Fruit fly (Drosophila melanogaster) whole organism, embryonic: ENCODE results near the gene CG31897.

ENCODE experiments used
- Antp ChIP-seq: fragments of 200-800 bp; sonication (Bioruptor generic); optimal IDR thresholded peaks from 3 replicates; lab custom pipeline; 2016; ENCODE audit warnings: missing biosample characterization, missing genetic modification characterization
- Bdp1 ChIP-seq: fragments of 200-800 bp; sonication (Bioruptor generic); optimal IDR thresholded peaks from 3 replicates; lab custom pipeline; 2016; ENCODE audit warnings: missing biosample characterization, missing genetic modification characterization
- Bteb2 ChIP-seq: fragments of 200-800 bp; sonication (Bioruptor generic); optimal IDR thresholded peaks from 2 replicates; lab custom pipeline; 2016; ENCODE audit warnings: missing biosample characterization, missing genetic modification characterization
- C15 ChIP-seq: fragments of 200-800 bp; sonication (Bioruptor generic); IDR thresholded peaks from 3 replicates; pipeline ENCODE4 v1.3.6; 2022; ENCODE audit warnings: missing biosample characterization, missing genetic modification characterization
- CG11398 ChIP-seq: fragments of 200-800 bp; sonication (Bioruptor generic); optimal IDR thresholded peaks from 2 replicates; lab custom pipeline; 2016; ENCODE audit warnings: missing biosample characterization, missing genetic modification characterization
- CG12236 ChIP-seq: fragments of 200-800 bp; sonication (Bioruptor generic); optimal IDR thresholded peaks from 2 replicates; lab custom pipeline; 2016; ENCODE audit warnings: missing biosample characterization, missing genetic modification characterization
- CG14441 ChIP-seq: fragments of 200-800 bp; sonication (Bioruptor generic); IDR thresholded peaks from 2 replicates; pipeline ENCODE4 v1.3.6; 2022; ENCODE audit warnings: missing biosample characterization, missing genetic modification characterization
- CG1529 ChIP-seq: fragments of 200-800 bp; sonication (Bioruptor generic); optimal IDR thresholded peaks from 3 replicates; lab custom pipeline; 2018; ENCODE audit warnings: missing biosample characterization, missing genetic modification characterization
- CG1602 ChIP-seq: fragments of 200-800 bp; sonication (Bioruptor generic); optimal IDR thresholded peaks from 3 replicates; lab custom pipeline; 2016; ENCODE audit warnings: missing biosample characterization, missing genetic modification characterization
- CG18599 ChIP-seq: fragments of 200-800 bp; sonication (Bioruptor generic); optimal IDR thresholded peaks from 3 replicates; lab custom pipeline; 2017; ENCODE audit warnings: missing biosample characterization, missing genetic modification characterization, mild to moderate bottlenecking, moderate library complexity, missing genetic modification reagents
- CG30020 ChIP-seq: fragments of 200-800 bp; optimal IDR thresholded peaks from 2 replicates; lab custom pipeline; 2019; ENCODE audit warnings: missing biosample characterization, mild to moderate bottlenecking, missing genetic modification characterization, moderate library complexity
- CG3065 ChIP-seq: fragments of 200-800 bp; sonication (Bioruptor generic); optimal IDR thresholded peaks from 2 replicates; lab custom pipeline; 2016; ENCODE audit warnings: missing biosample characterization, missing genetic modification characterization
- CG31388 ChIP-seq: fragments of 200-800 bp; sonication (Bioruptor generic); optimal IDR thresholded peaks from 2 replicates; lab custom pipeline; 2016; ENCODE audit warnings: missing biosample characterization, missing genetic modification characterization
- CG32772 ChIP-seq: fragments of 200-800 bp; sonication (Bioruptor generic); IDR thresholded peaks from 2 replicates; pipeline ENCODE4 v1.3.6; 2022; ENCODE audit warnings: missing biosample characterization, missing genetic modification characterization
- CG4360 ChIP-seq: fragments of 200-800 bp; sonication (Bioruptor generic); IDR thresholded peaks from 2 replicates; pipeline ENCODE4 v1.3.6; 2022; ENCODE audit warnings: missing biosample characterization, missing genetic modification characterization
- CG4404 ChIP-seq: fragments of 200-800 bp; sonication (Bioruptor generic); IDR thresholded peaks from 2 replicates; pipeline ENCODE4 v1.3.6; 2022; ENCODE audit warnings: missing biosample characterization, missing genetic modification characterization
- Dll ChIP-seq: fragments of 200-800 bp; sonication (Bioruptor generic); IDR thresholded peaks from 4 replicates; pipeline ENCODE4 v1.3.6; 2022; ENCODE audit warnings: missing biosample characterization, missing genetic modification characterization; ENCODE audit not compliant: partially characterized antibody
- Eip74EF ChIP-seq, 2 experiments: fragments of 200-800 bp in 1 of 2; fragments of >200 bp in 1 of 2; sonication (Bioruptor generic) in 1 of 2; optimal IDR thresholded peaks; 2 replicates each; lab custom pipeline; 2017 to 2019; ENCODE audit warnings: missing biosample characterization in 2 of 2, missing genetic modification characterization in 2 of 2, mild to moderate bottlenecking in 1 of 2, moderate library complexity in 1 of 2
- Ets65A ChIP-seq: fragments of 200-800 bp; sonication (Bioruptor generic); peaks from one replicate; lab custom pipeline; 2016; ENCODE audit warnings: missing biosample characterization, missing genetic modification characterization
- H2.0 ChIP-seq: fragments of 200-800 bp; sonication (Bioruptor generic); IDR thresholded peaks from 2 replicates; pipeline ENCODE4 v1.3.6; 2022; ENCODE audit warnings: missing biosample characterization, missing genetic modification characterization
- HmgZ ChIP-seq: fragments of 200-800 bp; sonication (Bioruptor generic); optimal IDR thresholded peaks from 2 replicates; lab custom pipeline; 2018; ENCODE audit warnings: missing biosample characterization, mild to moderate bottlenecking, missing genetic modification characterization
- Hmx ChIP-seq: fragments of 200-800 bp; sonication (Bioruptor generic); optimal IDR thresholded peaks from 2 replicates; lab custom pipeline; 2016; ENCODE audit warnings: missing biosample characterization, missing genetic modification characterization
- Mad ChIP-seq: fragments of 200-800 bp; sonication (Bioruptor generic); optimal IDR thresholded peaks from 2 replicates; lab custom pipeline; 2016; ENCODE audit warnings: missing biosample characterization, missing genetic modification characterization
- Side ChIP-seq: fragments of 200-800 bp; sonication (Bioruptor generic); optimal IDR thresholded peaks from 2 replicates; lab custom pipeline; 2016; ENCODE audit warnings: missing biosample characterization, missing genetic modification characterization
- Sry-β ChIP-seq: fragments of 200-800 bp; sonication (Bioruptor generic); optimal IDR thresholded peaks from 2 replicates; lab custom pipeline; 2018; ENCODE audit warnings: missing biosample characterization, mild to moderate bottlenecking, missing genetic modification characterization, moderate library complexity
- Sry-δ ChIP-seq: fragments of 200-800 bp; sonication (Bioruptor generic); optimal IDR thresholded peaks from 2 replicates; lab custom pipeline; 2016; ENCODE audit warnings: missing biosample characterization, missing genetic modification characterization
- Ssrp ChIP-seq: fragments of 200-800 bp; sonication (Bioruptor generic); optimal IDR thresholded peaks from 2 replicates; lab custom pipeline; 2018; ENCODE audit warnings: missing biosample characterization, mild to moderate bottlenecking, missing genetic modification characterization, moderate library complexity
- Stat92E ChIP-seq, 3 experiments: fragments of >200 bp in 2 of 3; fragments of 200-800 bp in 1 of 3; sonication (Bioruptor generic) in 1 of 3; optimal IDR thresholded peaks; 2 replicates each; lab custom pipeline; 2017 to 2019; ENCODE audit warnings: missing biosample characterization in 3 of 3, missing genetic modification characterization in 3 of 3, mild to moderate bottlenecking in 1 of 3, moderate library complexity in 1 of 3
- Vsx1 ChIP-seq: fragments of 200-800 bp; sonication (Bioruptor generic); optimal IDR thresholded peaks from 2 replicates; lab custom pipeline; 2017; ENCODE audit warnings: missing biosample characterization, mild to moderate bottlenecking, missing genetic modification characterization, missing genetic modification reagents
- ac ChIP-seq: fragments of 200-800 bp; sonication (Bioruptor generic); optimal IDR thresholded peaks from 3 replicates; lab custom pipeline; 2017; ENCODE audit warnings: missing biosample characterization, mild to moderate bottlenecking, missing genetic modification characterization
- ap ChIP-seq: fragments of 200-800 bp; sonication (Bioruptor generic); IDR thresholded peaks from 2 replicates; pipeline ENCODE4 v1.3.6; 2022; ENCODE audit warnings: missing biosample characterization, missing genetic modification characterization
- btn ChIP-seq: fragments of 200-800 bp; sonication (Bioruptor generic); optimal IDR thresholded peaks from 2 replicates; lab custom pipeline; 2016; ENCODE audit warnings: missing biosample characterization, missing genetic modification characterization
- chinmo ChIP-seq: fragments of 200-800 bp; sonication (Bioruptor generic); IDR thresholded peaks from 4 replicates; pipeline ENCODE4 v1.3.6; 2022; ENCODE audit warnings: missing biosample characterization, missing genetic modification characterization; ENCODE audit not compliant: partially characterized antibody
- chn ChIP-seq: fragments of 200-800 bp; sonication (Bioruptor generic); optimal IDR thresholded peaks from 2 replicates; lab custom pipeline; 2016; ENCODE audit warnings: missing biosample characterization, missing genetic modification characterization
- dysf ChIP-seq: fragments of 200-800 bp; sonication (Bioruptor generic); IDR thresholded peaks from 3 replicates; pipeline ENCODE4 v1.3.6; 2022; ENCODE audit warnings: missing biosample characterization, missing genetic modification characterization
- esg ChIP-seq: fragments of 200-800 bp; sonication (Bioruptor generic); conservative IDR thresholded peaks from 2 replicates; pipeline ENCODE4 v1.3.6; 2022; ENCODE audit warnings: missing biosample characterization, missing genetic modification characterization
- exex ChIP-seq: fragments of 200-800 bp; sonication (Bioruptor generic); optimal IDR thresholded peaks from 4 replicates; lab custom pipeline; 2018; ENCODE audit warnings: missing biosample characterization, mild to moderate bottlenecking, missing genetic modification characterization, moderate library complexity
- hbn ChIP-seq: fragments of 200-800 bp; sonication (Bioruptor generic); IDR thresholded peaks from 2 replicates; pipeline ENCODE4 v1.3.6; 2022; ENCODE audit warnings: missing biosample characterization, missing genetic modification characterization; ENCODE audit not compliant: partially characterized antibody
- kah ChIP-seq: fragments of 200-800 bp; sonication (Bioruptor generic); optimal IDR thresholded peaks from 2 replicates; lab custom pipeline; 2018; ENCODE audit warnings: missing biosample characterization, mild to moderate bottlenecking, missing genetic modification characterization
- knrl ChIP-seq: fragments of 200-800 bp; sonication (Bioruptor generic); IDR thresholded peaks from 3 replicates; pipeline ENCODE4 v1.3.6; 2022; ENCODE audit warnings: missing biosample characterization, missing genetic modification characterization; ENCODE audit not compliant: partially characterized antibody
- lilli ChIP-seq: fragments of 200-800 bp; sonication (Bioruptor generic); optimal IDR thresholded peaks from 3 replicates; lab custom pipeline; 2016; ENCODE audit warnings: missing biosample characterization, missing genetic modification characterization
- nom ChIP-seq: fragments of 200-800 bp; sonication (Bioruptor generic); optimal IDR thresholded peaks from 2 replicates; lab custom pipeline; 2017; ENCODE audit warnings: missing biosample characterization, missing genetic modification characterization, mild to moderate bottlenecking, moderate library complexity, missing genetic modification reagents
- slbo ChIP-seq: fragments of 200-800 bp; sonication (Bioruptor generic); IDR thresholded peaks from 2 replicates; pipeline ENCODE4 v1.3.6; 2022; ENCODE audit warnings: missing biosample characterization, missing genetic modification characterization
- slp2 ChIP-seq: fragments of 200-800 bp; sonication (Bioruptor generic); optimal IDR thresholded peaks from 2 replicates; lab custom pipeline; 2016; ENCODE audit warnings: missing biosample characterization, missing genetic modification characterization
- sqz ChIP-seq: fragments of 200-800 bp; sonication (Bioruptor generic); optimal IDR thresholded peaks from 3 replicates; lab custom pipeline; 2018; ENCODE audit warnings: missing biosample characterization, mild to moderate bottlenecking, missing genetic modification characterization
- sr ChIP-seq: fragments of 200-800 bp; sonication (Bioruptor generic); IDR thresholded peaks from 3 replicates; pipeline ENCODE4 v1.3.6; 2022; ENCODE audit warnings: missing biosample characterization, missing genetic modification characterization
- zf30C ChIP-seq: fragments of 200-800 bp; sonication (Bioruptor generic); optimal IDR thresholded peaks from 3 replicates; lab custom pipeline; 2018; ENCODE audit warnings: missing biosample characterization, mild to moderate bottlenecking, missing genetic modification characterization
- zfh2 ChIP-seq: fragments of 200-800 bp; sonication (Bioruptor generic); optimal IDR thresholded peaks from 2 replicates; lab custom pipeline; 2016; ENCODE audit warnings: missing biosample characterization, missing genetic modification characterization

The CG31897 gene

DNA sequence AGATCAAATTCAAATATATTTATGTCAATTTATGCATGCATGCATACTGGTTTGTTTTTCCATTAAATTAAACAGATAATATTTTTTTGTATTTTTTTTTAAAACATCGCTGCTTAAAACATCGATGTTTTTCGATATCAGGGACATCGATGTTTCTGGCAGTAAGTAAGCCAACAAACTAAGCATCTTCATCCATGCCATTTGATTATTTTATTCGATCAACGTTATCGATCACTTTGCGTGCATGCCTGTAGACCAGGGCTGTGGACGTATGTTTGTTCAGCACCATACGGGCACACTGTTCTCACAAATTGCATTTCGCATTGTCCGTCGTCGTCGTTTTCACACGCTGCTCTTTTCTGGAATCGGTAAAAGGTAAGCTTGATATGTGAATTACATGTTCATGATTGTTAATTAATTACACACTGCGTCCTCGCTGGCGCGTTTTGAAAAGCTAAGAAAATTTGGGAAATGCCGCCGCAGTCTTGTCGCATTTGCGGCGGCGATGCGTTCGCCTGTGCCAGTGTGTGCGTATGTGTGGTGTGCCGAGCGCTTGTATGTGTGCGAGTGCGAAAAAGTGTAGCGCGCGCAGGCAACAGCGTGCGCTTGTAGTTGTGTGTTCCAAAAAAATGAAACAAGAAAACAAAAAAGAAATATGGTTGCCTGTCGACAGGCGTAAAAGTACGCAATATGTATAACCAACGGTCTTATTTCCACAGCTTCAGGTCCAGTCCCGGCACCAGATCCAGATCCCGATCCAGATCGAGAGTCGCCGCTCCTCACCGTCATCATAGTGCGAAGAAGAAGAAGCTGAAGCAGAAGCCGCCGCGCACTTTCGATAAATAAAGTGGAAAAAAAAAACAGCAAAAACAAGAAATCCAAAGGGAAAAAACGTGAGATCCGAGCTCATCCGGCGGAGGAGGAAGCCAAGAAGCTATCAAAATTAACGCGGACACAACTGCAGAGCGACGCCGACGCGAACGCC lies 38.7 kb upstream of the CG31897 start, which contains the start of gene emb (continued):
- TF ChIP-seq CG30020 (tag; lab: Kevin White, UChicago) (peak; percentile 71), Stat92E (GFP tag; optimal IDR thresholded peaks at IDR 0.05; lab: Kevin White, UChicago) (no peak), exex (no peak), zf30C (GFP tag; lab: Kevin White, UChicago) (no peak), Side (GFP tag; lab: Kevin White, UChicago) (no peak), chn (GFP tag; lab: Kevin White, UChicago) (peak; percentile 52), CG12236 (GFP tag; lab: Kevin White, UChicago) (peak; percentile 38), sqz (GFP tag; lab: Kevin White, UChicago) (peak; percentile 67), Mad (GFP tag; lab: Kevin White, UChicago) (peak; percentile 65), btn (GFP tag; lab: Kevin White, UChicago) (no peak), esg (GFP tag; lab: Robert Waterston, UW) (no peak), sr (GFP tag; lab: Robert Waterston, UW) (no peak), CG32772 (no peak), ap (no peak), CG1529 (GFP tag; lab: Kevin White, UChicago) (no peak), Eip74EF (GFP tag; optimal IDR thresholded peaks at IDR 0.05; lab: Kevin White, UChicago) (no peak), nom (peak; percentile 91), kah (GFP tag; lab: Kevin White, UChicago) (peak; percentile 27), Dll (GFP tag; lab: Robert Waterston, UW) (peak; percentile 94), CG11398 (no peak), Ets65A (GFP tag; lab: Kevin White, UChicago) (peak; percentile 94), Antp (GFP tag; lab: Kevin White, UChicago) (peak; percentile 59), Bdp1 (peak; percentile 23), CG1602 (peak; percentile 33), H2.0 (GFP tag; lab: Robert Waterston, UW) (0 out of 2 replicates have a peak, but pooled peaks have one; percentile 22), slp2 (GFP tag; lab: Kevin White, UChicago) (peak; percentile 27), hbn (GFP tag; lab: Robert Waterston, UW) (peak; percentile 80), chinmo (GFP tag; lab: Robert Waterston, UW) (peak; percentile 98), HmgZ (peak; percentile 66), CG18599 (GFP tag; lab: Kevin White, UChicago) (no peak), CG31388 (no peak), Hmx (no peak), Ssrp (tag; lab: Kevin White, UChicago) (peak; percentile 33), CG4360 (no peak), CG14441 (GFP tag; lab: Robert Waterston, UW) (peak; percentile 30; the same call in 1 of the 2 replicates), dysf (GFP tag; lab: Robert Waterston, UW) (peak; percentile 57; the same call in 2 of the 3 replicates), Bteb2 (GFP tag; lab: Kevin White, UChicago) (peak; percentile 14), Sry-δ (GFP tag; lab: Kevin White, UChicago) (peak; percentile 89), CG3065 (no peak), Vsx1 (GFP tag; lab: Kevin White, UChicago) (no peak), slbo (GFP tag; lab: Robert Waterston, UW) (peak; percentile 55), zfh2 (GFP tag; lab: Kevin White, UChicago) (peak; percentile 60), knrl (GFP tag; lab: Robert Waterston, UW) (peak; percentile 90), CG4404 (GFP tag; lab: Robert Waterston, UW) (no peak), ac (GFP tag; lab: Kevin White, UChicago) (no peak), Sry-β (GFP tag; lab: Kevin White, UChicago) (peak; percentile 3), lilli (GFP tag; lab: Kevin White, UChicago) (peak; percentile 67), C15 (GFP tag; lab: Robert Waterston, UW) (no peak)
